Worm (Caenorhabditis elegans): Measurements from ENCODE around the gene C05C8.1.
A peak's percentile ranks its signal among the peaks of the same experiment; 100 is the strongest.

Gene C05C8.1

ce11 chrV:7234726-7235125, 4.8 kb upstream of the C05C8.1 start, which contains the start of gene C05C8.5:
Gene C05C8.5, minus strand, starts transcription at chrV:7234826.
- TF ChIP-seq elt-1 (tag; optimal IDR thresholded peaks at IDR 0.05) (no peak), ztf-4 (tag; optimal IDR thresholded peaks at IDR 0.05) (no peak), ztf-11 (tag; optimal IDR thresholded peaks at IDR 0.05) (no peak), zag-1 (tag; optimal IDR thresholded peaks at IDR 0.05) (no peak), nfya-1 (tag; optimal IDR thresholded peaks at IDR 0.05; ENCODE audit: insufficient read depth) (no peak), nhr-77 (tag; optimal IDR thresholded peaks at IDR 0.05) (no peak), egl-5 (tag; optimal IDR thresholded peaks at IDR 0.05) (no peak), ama-1 (optimal IDR thresholded peaks at IDR 0.05) (no peak), nhr-25 (tag; optimal IDR thresholded peaks at IDR 0.05) (no peak), unc-39 (tag; optimal IDR thresholded peaks at IDR 0.05) (no peak), eor-1 (tag; optimal IDR thresholded peaks at IDR 0.05) (no peak), lin-39 (tag; optimal IDR thresholded peaks at IDR 0.05) (no peak), fkh-10 (GFP tag; optimal IDR thresholded peaks at IDR 0.05) (no peak), nhr-67 (tag; optimal IDR thresholded peaks at IDR 0.05) (no peak), nhr-12 (tag; optimal IDR thresholded peaks at IDR 0.05) (no peak), elt-2 (tag; optimal IDR thresholded peaks at IDR 0.05) (no peak), ceh-28 (tag; optimal IDR thresholded peaks at IDR 0.05) (no peak), elt-3 (tag; optimal IDR thresholded peaks at IDR 0.05) (no peak), lin-15B (tag; optimal IDR thresholded peaks at IDR 0.05) (no peak), R02D3.7 (tag; optimal IDR thresholded peaks at IDR 0.05) (no peak)

ce11 chrV:7236694-7237093, 2.9 kb upstream of the C05C8.1 start:
- no peak for TF ChIP-seq skn-1 (tag; optimal IDR thresholded peaks at IDR 0.05)
- TF ChIP-seq unc-62 (GFP tag; optimal IDR thresholded peaks at IDR 0.05): no peak
- TF ChIP-seq mdl-1 (tag; optimal IDR thresholded peaks at IDR 0.05): no peak
- TF ChIP-seq nhr-77 (tag; optimal IDR thresholded peaks at IDR 0.05): no peak
- no peak for TF ChIP-seq zag-1 (tag; optimal IDR thresholded peaks at IDR 0.05)
- TF ChIP-seq jun-1 (tag; optimal IDR thresholded peaks at IDR 0.05): no peak
- no peak for TF ChIP-seq elt-3 (tag; optimal IDR thresholded peaks at IDR 0.05)
- no peak for TF ChIP-seq ceh-16 (tag; optimal IDR thresholded peaks at IDR 0.05)
- no peak for TF ChIP-seq R02D3.7 (tag; optimal IDR thresholded peaks at IDR 0.05)
- TF ChIP-seq ztf-11 (tag; optimal IDR thresholded peaks at IDR 0.05): no peak
- TF ChIP-seq nhr-76 (tag; optimal IDR thresholded peaks at IDR 0.05): no peak
- no peak for TF ChIP-seq egl-27 (tag; optimal IDR thresholded peaks at IDR 0.05)
- no peak for TF ChIP-seq nhr-12 (tag; optimal IDR thresholded peaks at IDR 0.05)
- TF ChIP-seq ZK546.5 (tag; optimal IDR thresholded peaks at IDR 0.05): no peak
- TF ChIP-seq pqm-1 (tag; optimal IDR thresholded peaks at IDR 0.05): no peak
- TF ChIP-seq fos-1 (tag; optimal IDR thresholded peaks at IDR 0.05): no peak
- TF ChIP-seq eor-1 (tag; optimal IDR thresholded peaks at IDR 0.05): no peak
- no peak for TF ChIP-seq hmg-11 (tag; optimal IDR thresholded peaks at IDR 0.05)

DNA sequence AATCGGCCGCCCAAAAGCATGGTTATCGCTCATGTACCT, 2.7 kb upstream of the C05C8.1 start, which contains the start of gene hpo-9:
Gene hpo-9, minus strand, starts transcription at position 37 of the 39 bp plus-strand sequence.
- no peak for TF ChIP-seq ceh-28 (tag; optimal IDR thresholded peaks at IDR 0.05)
- no peak for TF ChIP-seq elt-2 (tag; optimal IDR thresholded peaks at IDR 0.05)
- no peak for TF ChIP-seq nhr-28 (tag; optimal IDR thresholded peaks at IDR 0.05)
- TF ChIP-seq nhr-237 (tag; optimal IDR thresholded peaks at IDR 0.05): no peak
- no peak for TF ChIP-seq ztf-4 (tag; optimal IDR thresholded peaks at IDR 0.05)
- no peak for TF ChIP-seq ZK546.5 (tag; optimal IDR thresholded peaks at IDR 0.05)
- no peak for TF ChIP-seq mml-1 (tag; optimal IDR thresholded peaks at IDR 0.05)
- TF ChIP-seq lin-39 (tag; optimal IDR thresholded peaks at IDR 0.05): no peak
- no peak for TF ChIP-seq egl-27 (tag; optimal IDR thresholded peaks at IDR 0.05)
- no peak for TF ChIP-seq ceh-82 (tag; optimal IDR thresholded peaks at IDR 0.05)
- no peak for TF ChIP-seq skn-1 (tag; optimal IDR thresholded peaks at IDR 0.05)
- TF ChIP-seq nhr-43 (tag; optimal IDR thresholded peaks at IDR 0.05; ENCODE audit: poor library complexity, severe bottlenecking): no peak

DNA sequence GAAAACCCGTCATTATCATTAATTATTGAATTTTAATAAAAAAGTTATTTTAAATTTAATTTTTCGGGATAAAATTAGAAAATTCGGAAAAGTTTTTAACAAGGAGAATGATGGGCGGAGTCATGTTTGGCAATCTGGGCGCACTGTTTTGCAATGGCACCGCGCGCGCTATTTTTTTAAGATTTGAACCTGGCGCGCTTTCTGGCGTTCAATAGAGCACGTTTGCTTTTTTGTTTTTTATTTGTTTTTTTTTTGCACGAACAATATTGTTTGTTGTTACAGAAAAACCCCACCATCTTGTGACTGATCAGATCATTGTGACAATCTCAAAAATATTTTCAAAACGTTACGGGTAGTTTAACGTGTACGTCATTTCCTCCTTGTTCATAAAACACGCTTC, 2.4 kb upstream of the C05C8.1 start, which contains the start of gene hyls-1:
Gene hyls-1, plus strand, starts transcription at position 249 of the 400 bp plus-strand sequence.
- TF ChIP-seq snpc-4 (tag; optimal IDR thresholded peaks at IDR 0.05) (peak; percentile 57), hmg-11 (tag; optimal IDR thresholded peaks at IDR 0.05) (peak; percentile 86), R02D3.7 (tag; optimal IDR thresholded peaks at IDR 0.05) (peak; percentile 69), nfya-1 (tag; optimal IDR thresholded peaks at IDR 0.05; ENCODE audit: insufficient read depth) (peak; percentile 91), jun-1 (tag; optimal IDR thresholded peaks at IDR 0.05) (no peak), nhr-77 (tag; optimal IDR thresholded peaks at IDR 0.05) (no peak), pha-4 (tag; optimal IDR thresholded peaks at IDR 0.05) (peak; percentile 96), elt-1 (tag; optimal IDR thresholded peaks at IDR 0.05) (no peak), pqm-1 (tag; optimal IDR thresholded peaks at IDR 0.05) (peak; percentile 31), ceh-28 (tag; optimal IDR thresholded peaks at IDR 0.05) (peak; percentile 65), ama-1 (optimal IDR thresholded peaks at IDR 0.05) (peak; percentile 32), skn-1 (tag; optimal IDR thresholded peaks at IDR 0.05) (peak; percentile 37), sea-2 (GFP tag; optimal IDR thresholded peaks at IDR 0.05) (no peak), nhr-43 (tag; optimal IDR thresholded peaks at IDR 0.05; ENCODE audit: poor library complexity, severe bottlenecking) (peak; percentile 92), egl-5 (tag; optimal IDR thresholded peaks at IDR 0.05) (peak; percentile 95), elt-2 (tag; optimal IDR thresholded peaks at IDR 0.05) (peak; percentile 51), ceh-16 (tag; optimal IDR thresholded peaks at IDR 0.05) (no peak), unc-39 (tag; optimal IDR thresholded peaks at IDR 0.05) (no peak), ceh-9 (tag; optimal IDR thresholded peaks at IDR 0.05) (no peak), lin-39 (tag; optimal IDR thresholded peaks at IDR 0.05) (peak; percentile 56), ceh-82 (tag; optimal IDR thresholded peaks at IDR 0.05) (peak; percentile 57), nhr-25 (tag; optimal IDR thresholded peaks at IDR 0.05) (peak; percentile 80), nhr-28 (tag; optimal IDR thresholded peaks at IDR 0.05) (no peak), lin-15B (tag; optimal IDR thresholded peaks at IDR 0.05) (peak; percentile 92), nhr-23 (tag; optimal IDR thresholded peaks at IDR 0.05) (peak; percentile 94)
